Worm (Caenorhabditis elegans): Measurements from ENCODE around the gene rpb-8.

- TF ChIP-seq ceh-82 (tag; optimal IDR thresholded peaks at IDR 0.05) (no peak), lin-39 (tag; optimal IDR thresholded peaks at IDR 0.05) (no peak), unc-62 (GFP tag; optimal IDR thresholded peaks at IDR 0.05 in 1 of 2) (no peak), unc-62 (tag; optimal IDR thresholded peaks at IDR 0.05) (no peak), ceh-20 (GFP tag; IDR thresholded peaks at IDR 0.05) (no peak), arid-1 (GFP tag; conservative IDR thresholded peaks at IDR 0.05) (no peak), dpl-1 (GFP tag; optimal IDR thresholded peaks at IDR 0.05) (no peak), nhr-11 (tag; optimal IDR thresholded peaks at IDR 0.05) (no peak), pha-4 (GFP tag; IDR thresholded peaks at IDR 0.05) (no peak), pha-4 (tag; optimal IDR thresholded peaks at IDR 0.05) (no peak), jun-1 (tag; optimal IDR thresholded peaks at IDR 0.05) (no peak), tra-1 (GFP tag; IDR thresholded peaks at IDR 0.05) (no peak)
Measured at ce11 chrIII:4944213-4944612, 26.4 kb upstream of the rpb-8 start, which contains the start of gene ntl-9.

Measured in whole organism, L4 larva.